Worm (Caenorhabditis elegans) whole organism, late embryonic: ENCODE results near the gene ZK355.2.

Experiments
- C08G9.2 ChIP-seq: sonication (generic microtip); optimal IDR thresholded peaks from 2 replicates; lab custom pipeline; 2016; ENCODE audit warnings: mild to moderate bottlenecking, missing genetic modification characterization, moderate library complexity, missing compliant biosample characterization
- F13H6.1 ChIP-seq: sonication (generic microtip); optimal IDR thresholded peaks from 2 replicates; lab custom pipeline; 2016; ENCODE audit warnings: missing genetic modification characterization, missing compliant biosample characterization
- ama-1 ChIP-seq: fragments of 150-350 bp; optimal IDR thresholded peaks from 2 replicates; lab custom pipeline; 2014
- ceh-24 ChIP-seq: sonication (generic microtip); optimal IDR thresholded peaks from 2 replicates; lab custom pipeline; 2016; ENCODE audit warnings: mild to moderate bottlenecking, missing genetic modification characterization, missing compliant biosample characterization
- ceh-31 ChIP-seq: sonication (generic microtip); optimal IDR thresholded peaks from 2 replicates; lab custom pipeline; 2016; ENCODE audit warnings: missing genetic modification characterization, missing compliant biosample characterization
- ets-4 ChIP-seq: sonication (generic microtip); optimal IDR thresholded peaks from 2 replicates; lab custom pipeline; 2016; ENCODE audit warnings: missing genetic modification characterization, missing compliant biosample characterization
- eyg-1 ChIP-seq: sonication (generic microtip); optimal IDR thresholded peaks from 2 replicates; lab custom pipeline; 2016; ENCODE audit warnings: missing genotype, missing genetic modification characterization, missing compliant biosample characterization
- hlh-30 ChIP-seq: sonication (generic microtip); optimal IDR thresholded peaks from 2 replicates; lab custom pipeline; 2017; ENCODE audit warnings: antibody characterized with exemption, missing genetic modification characterization, missing compliant biosample characterization; ENCODE audit not compliant: insufficient read depth
- nhr-11 ChIP-seq: fragments of 150-350 bp; optimal IDR thresholded peaks from 2 replicates; lab custom pipeline; 2014; ENCODE audit warnings: missing biosample characterization, missing genetic modification characterization
- pha-4 ChIP-seq: fragments of 150-350 bp; optimal IDR thresholded peaks from 2 replicates; lab custom pipeline; 2018; ENCODE audit warnings: missing biosample characterization, missing genetic modification reagents, missing genetic modification characterization
- pros-1 ChIP-seq: fragments of 150-350 bp; optimal IDR thresholded peaks from 2 replicates; lab custom pipeline; 2014; ENCODE audit warnings: missing biosample characterization, missing genetic modification reagents, missing genetic modification characterization
- tbx-7 ChIP-seq: sonication (generic microtip); optimal IDR thresholded peaks from 2 replicates; lab custom pipeline; 2016; ENCODE audit warnings: missing genotype, missing genetic modification characterization, missing compliant biosample characterization
- unc-86 ChIP-seq: sonication (generic microtip); optimal IDR thresholded peaks from 2 replicates; lab custom pipeline; 2016; ENCODE audit warnings: missing genetic modification characterization, missing compliant biosample characterization

ce11 chrII:2965215-2965998 is 41.7 kb downstream of the ZK355.2 start:
- no peak for TF ChIP-seq F13H6.1 (tag; lab: Kevin White, UChicago)
- no peak for TF ChIP-seq tbx-7
- no peak for TF ChIP-seq unc-86
- TF ChIP-seq ceh-31 (tag; lab: Kevin White, UChicago) = no peak
- TF ChIP-seq ama-1 (lab: Kevin White, UChicago) = no peak
- no peak for TF ChIP-seq pha-4 (tag; lab: Kevin White, UChicago)
- no peak for TF ChIP-seq C08G9.2 (tag; lab: Kevin White, UChicago)
- TF ChIP-seq hlh-30 (tag; lab: Kevin White, UChicago) = no peak
- TF ChIP-seq ets-4 = no peak
- TF ChIP-seq eyg-1 (tag; lab: Kevin White, UChicago) = no peak
- no peak for TF ChIP-seq nhr-11 (tag; lab: Kevin White, UChicago)
- no peak for TF ChIP-seq pros-1
- TF ChIP-seq ceh-24 (tag; lab: Kevin White, UChicago) = no peak
